Fruit fly (Drosophila melanogaster): ENCODE results near the gene GstD1.

Gene GstD1

dm6 chr3R:12369135-12369792 is at the start of gene GstD1 (continued):
- TF ChIP-seq CG6254 (GFP tag; optimal IDR thresholded peaks at IDR 0.05), result no peak
- TF ChIP-seq B-H1 (GFP tag; IDR thresholded peaks at IDR 0.05), result no peak
- TF ChIP-seq CkIIα-i1 (GFP tag; IDR thresholded peaks at IDR 0.05), result no peak
- TF ChIP-seq CoRest (tag; optimal IDR thresholded peaks at IDR 0.05), result peak; percentile 26
- no peak for TF ChIP-seq CG1792 (GFP tag; optimal IDR thresholded peaks at IDR 0.05)
- peak in 1 of 2 experiments; percentile 68 for TF ChIP-seq bsh (GFP tag; optimal IDR thresholded peaks at IDR 0.05)
- no peak for TF ChIP-seq CG11398 (GFP tag; optimal IDR thresholded peaks at IDR 0.05)
- TF ChIP-seq CG4424 (GFP tag; optimal IDR thresholded peaks at IDR 0.05), result peak; percentile 8
- peak in 1 of 3 experiments; percentile 21 for TF ChIP-seq Stat92E (GFP tag; optimal IDR thresholded peaks at IDR 0.05)
- TF ChIP-seq Sox102F (GFP tag; optimal IDR thresholded peaks at IDR 0.05), result peak; percentile 29
- TF ChIP-seq cad (GFP tag; optimal IDR thresholded peaks at IDR 0.05), result no peak
- no peak for TF ChIP-seq dati (GFP tag; IDR thresholded peaks at IDR 0.05)
- TF ChIP-seq PHDP (tag; optimal IDR thresholded peaks at IDR 0.05), result peak; percentile 14
- TF ChIP-seq CG10366 (GFP tag; IDR thresholded peaks at IDR 0.05), result peak; percentile 21; the same call in 1 of the 2 replicates
- no peak; the same call in 1 of the 2 replicates for TF ChIP-seq ssp (GFP tag; IDR thresholded peaks at IDR 0.05)
- TF ChIP-seq HLHmδ (GFP tag; optimal IDR thresholded peaks at IDR 0.05), result no peak
- 0 out of 2 replicates have a peak, but pooled peaks have one; percentile 45 for TF ChIP-seq CG9215 (GFP tag; IDR thresholded peaks at IDR 0.05)
- TF ChIP-seq slou (GFP tag; optimal IDR thresholded peaks at IDR 0.05), result no peak
- TF ChIP-seq mld (GFP tag; IDR thresholded peaks at IDR 0.05; ENCODE audit: partially characterized antibody), result no peak
- TF ChIP-seq rib (GFP tag; IDR thresholded peaks at IDR 0.05), result peak; percentile 87
- no peak for TF ChIP-seq CG17186 (GFP tag; optimal IDR thresholded peaks at IDR 0.05)
- TF ChIP-seq dm (GFP tag; optimal IDR thresholded peaks at IDR 0.05), result no peak
- TF ChIP-seq tgo (GFP tag; IDR thresholded peaks at IDR 0.05), result no peak; the same call in 2 of the 3 replicates
- no peak for TF ChIP-seq Hand (GFP tag; optimal IDR thresholded peaks at IDR 0.05)
- TF ChIP-seq CG3065 (GFP tag; optimal IDR thresholded peaks at IDR 0.05), result peak; percentile 86
- TF ChIP-seq trh (GFP tag; optimal IDR thresholded peaks at IDR 0.05), result no peak
- TF ChIP-seq dysf (GFP tag; IDR thresholded peaks at IDR 0.05), result peak; percentile 59
- no peak for TF ChIP-seq zf30C (GFP tag; optimal IDR thresholded peaks at IDR 0.05)
- TF ChIP-seq gsb-n (tag; optimal IDR thresholded peaks at IDR 0.05), result no peak
- TF ChIP-seq CG15011 (GFP tag; optimal IDR thresholded peaks at IDR 0.05), result peak; percentile 4
- peak; percentile 36 for TF ChIP-seq CG1647 (GFP tag; optimal IDR thresholded peaks at IDR 0.05)
- TF ChIP-seq Scr (GFP tag; IDR thresholded peaks at IDR 0.05; ENCODE audit: partially characterized antibody), result peak; percentile 40
- no peak for TF ChIP-seq z (GFP tag; IDR thresholded peaks at IDR 0.05)
- TF ChIP-seq toy (GFP tag; IDR thresholded peaks at IDR 0.05), result no peak
- TF ChIP-seq lov (optimal IDR thresholded peaks at IDR 0.05), result no peak
- TF ChIP-seq lov (GFP tag; IDR thresholded peaks at IDR 0.05), result 0 out of 3 replicates have a peak, but pooled peaks have one; percentile 46
- peak; percentile 54 for TF ChIP-seq nmo (GFP tag; optimal IDR thresholded peaks at IDR 0.05)
- peak; percentile 55 for TF ChIP-seq CG12769 (tag; optimal IDR thresholded peaks at IDR 0.05)
- TF ChIP-seq Dp (GFP tag; optimal IDR thresholded peaks at IDR 0.05), result no peak
- TF ChIP-seq shn (GFP tag; optimal IDR thresholded peaks at IDR 0.05), result peak; percentile 44
- no peak for TF ChIP-seq hbn (GFP tag; IDR thresholded peaks at IDR 0.05; ENCODE audit: partially characterized antibody)
- TF ChIP-seq Mrtf (GFP tag; IDR thresholded peaks at IDR 0.05), result no peak
- TF ChIP-seq CG32772 (GFP tag; IDR thresholded peaks at IDR 0.05), result peak; percentile 76
- no peak for TF ChIP-seq odd (GFP tag; optimal IDR thresholded peaks at IDR 0.05)
- TF ChIP-seq CG18262 (tag; optimal IDR thresholded peaks at IDR 0.05), result peak; percentile 21
- TF ChIP-seq Hey (tag; optimal IDR thresholded peaks at IDR 0.05), result peak; percentile 18
- no peak for TF ChIP-seq GATAe (GFP tag; conservative IDR thresholded peaks at IDR 0.05)
- no peak for TF ChIP-seq CG11085 (GFP tag; IDR thresholded peaks at IDR 0.05)
- TF ChIP-seq Dip2 (GFP tag; IDR thresholded peaks at IDR 0.05), result no peak
- no peak for TF ChIP-seq Dad (GFP tag; optimal IDR thresholded peaks at IDR 0.05)
